Worm (Caenorhabditis elegans): Measurements from ENCODE around the gene W02B12.11.
A peak's percentile ranks its signal among the peaks of the same experiment; 100 is the strongest.

The W02B12.11 gene

DNA sequence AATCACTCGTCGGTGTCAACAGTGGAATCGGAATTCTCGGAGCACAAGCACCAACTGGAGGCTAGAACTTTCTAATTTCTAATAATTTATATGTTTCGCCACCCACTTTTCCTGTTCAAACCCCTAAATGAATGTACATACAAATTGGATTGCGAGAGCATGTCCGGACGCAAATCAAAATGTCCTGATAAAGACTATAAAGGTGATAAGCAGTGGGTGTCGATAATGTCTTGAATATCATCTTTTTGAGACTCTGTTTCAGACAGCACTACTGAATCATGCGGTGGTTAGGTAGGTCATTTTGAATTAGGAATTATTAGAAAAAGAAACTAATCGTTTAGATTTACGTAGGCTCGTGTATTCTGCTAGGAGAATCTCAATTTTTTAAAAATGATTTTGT, 24.9 kb upstream of the W02B12.11 start, which contains the start of gene W02B12.1:
Gene W02B12.1 (plus strand): TSS at position 269 of the 400 bp plus-strand sequence.
- no peak for TF ChIP-seq egl-27 (tag; optimal IDR thresholded peaks at IDR 0.05)
- TF ChIP-seq ztf-11 (tag; optimal IDR thresholded peaks at IDR 0.05) = no peak
- no peak for TF ChIP-seq ztf-4 (tag; optimal IDR thresholded peaks at IDR 0.05)
- no peak for TF ChIP-seq lin-11 (tag; optimal IDR thresholded peaks at IDR 0.05)
- TF ChIP-seq skn-1 (tag; optimal IDR thresholded peaks at IDR 0.05) = peak; percentile 50
- TF ChIP-seq nhr-10 (tag; optimal IDR thresholded peaks at IDR 0.05) = no peak
- TF ChIP-seq C34F6.9 (tag; optimal IDR thresholded peaks at IDR 0.05) = no peak
- TF ChIP-seq mbf-1 (tag; optimal IDR thresholded peaks at IDR 0.05) = no peak
- TF ChIP-seq Y55F3AM.14 (GFP tag; optimal IDR thresholded peaks at IDR 0.05) = no peak
- TF ChIP-seq ama-1 (optimal IDR thresholded peaks at IDR 0.05) = no peak
- no peak for TF ChIP-seq nhr-77 (tag; optimal IDR thresholded peaks at IDR 0.05)
- TF ChIP-seq fos-1 (tag; optimal IDR thresholded peaks at IDR 0.05) = peak; percentile 79
- no peak for TF ChIP-seq peb-1 (tag; optimal IDR thresholded peaks at IDR 0.05)

DNA sequence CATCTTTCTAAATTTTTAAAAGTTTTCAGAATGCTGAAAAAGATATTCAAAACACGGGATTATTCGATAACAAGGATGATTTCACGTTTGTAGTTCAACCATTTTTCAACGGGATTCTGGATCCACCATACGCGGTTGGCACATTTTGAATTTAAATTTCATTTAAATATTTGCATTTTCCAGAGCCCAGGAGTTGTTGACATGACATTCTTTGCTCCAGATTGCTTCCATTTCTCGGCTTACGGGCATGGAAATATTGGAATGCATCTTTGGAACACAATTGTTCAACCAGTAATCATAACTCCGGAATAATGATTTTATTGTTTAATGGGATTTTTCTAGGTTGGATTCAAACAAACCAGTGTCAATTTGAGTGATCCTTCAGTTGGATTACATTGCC, 22.8 kb upstream of the W02B12.11 start:
- no peak for TF ChIP-seq lin-11 (tag; optimal IDR thresholded peaks at IDR 0.05)
- TF ChIP-seq ceh-82 (tag; optimal IDR thresholded peaks at IDR 0.05) = no peak
- no peak for TF ChIP-seq unc-62 (GFP tag; optimal IDR thresholded peaks at IDR 0.05)
- TF ChIP-seq ztf-4 (tag; optimal IDR thresholded peaks at IDR 0.05) = no peak
- no peak for TF ChIP-seq zag-1 (tag; optimal IDR thresholded peaks at IDR 0.05)
- no peak for TF ChIP-seq dmd-4 (tag; optimal IDR thresholded peaks at IDR 0.05)
- TF ChIP-seq nhr-21 (tag; optimal IDR thresholded peaks at IDR 0.05) = no peak
- TF ChIP-seq blmp-1 (tag; optimal IDR thresholded peaks at IDR 0.05; ENCODE audit: insufficient read depth) = no peak
- no peak for TF ChIP-seq skn-1 (tag; optimal IDR thresholded peaks at IDR 0.05)
- TF ChIP-seq nhr-6 (tag; optimal IDR thresholded peaks at IDR 0.05) = no peak
- TF ChIP-seq R02D3.7 (tag; optimal IDR thresholded peaks at IDR 0.05) = no peak
- TF ChIP-seq ztf-1 (GFP tag; conservative IDR thresholded peaks at IDR 0.05) = no peak
- no peak for TF ChIP-seq lin-39 (tag; optimal IDR thresholded peaks at IDR 0.05)
- no peak for TF ChIP-seq peb-1 (tag; optimal IDR thresholded peaks at IDR 0.05)
- TF ChIP-seq nhr-23 (tag; optimal IDR thresholded peaks at IDR 0.05) = no peak
- no peak for TF ChIP-seq egl-27 (tag; optimal IDR thresholded peaks at IDR 0.05)
- no peak for TF ChIP-seq ceh-16 (tag; optimal IDR thresholded peaks at IDR 0.05)
- no peak for TF ChIP-seq aly-2 (tag; optimal IDR thresholded peaks at IDR 0.05)
- no peak for TF ChIP-seq Y55F3AM.14 (GFP tag; optimal IDR thresholded peaks at IDR 0.05)

DNA sequence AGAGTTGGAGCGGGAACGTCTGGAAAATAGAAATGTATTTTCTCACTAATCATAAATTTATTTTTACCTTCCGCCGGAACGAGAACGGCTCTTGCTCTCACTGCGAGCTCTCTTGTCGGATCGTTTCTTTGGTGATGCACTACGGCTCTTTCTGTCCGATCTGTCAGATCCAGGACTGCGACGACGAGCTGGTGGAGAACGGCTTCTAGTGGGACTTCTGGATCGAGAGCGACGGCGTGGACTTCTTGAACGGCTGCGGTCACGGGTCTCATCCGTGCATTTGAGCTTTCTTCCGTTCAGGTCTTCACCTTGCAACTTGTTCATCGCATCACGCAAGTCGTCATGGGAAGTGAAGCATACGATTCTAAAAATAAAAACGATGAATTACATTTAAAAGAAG, 21.9 kb upstream of the W02B12.11 start:
- TF ChIP-seq ZK546.5 (tag; optimal IDR thresholded peaks at IDR 0.05) (no peak), ama-1 (optimal IDR thresholded peaks at IDR 0.05) (no peak), ztf-4 (tag; optimal IDR thresholded peaks at IDR 0.05) (no peak), nhr-129 (tag; optimal IDR thresholded peaks at IDR 0.05) (no peak), Y55F3AM.14 (GFP tag; optimal IDR thresholded peaks at IDR 0.05) (no peak), gmeb-1 (tag; optimal IDR thresholded peaks at IDR 0.05) (no peak), sma-9 (GFP tag; optimal IDR thresholded peaks at IDR 0.05) (no peak), sma-9 (tag; optimal IDR thresholded peaks at IDR 0.05) (no peak), lin-11 (tag; optimal IDR thresholded peaks at IDR 0.05) (no peak), alr-1 (tag; optimal IDR thresholded peaks at IDR 0.05) (no peak), nhr-23 (tag; optimal IDR thresholded peaks at IDR 0.05) (no peak), nhr-21 (tag; optimal IDR thresholded peaks at IDR 0.05) (no peak), egl-27 (tag; optimal IDR thresholded peaks at IDR 0.05) (no peak), nhr-25 (tag; optimal IDR thresholded peaks at IDR 0.05) (no peak), elt-1 (tag; optimal IDR thresholded peaks at IDR 0.05) (no peak), ceh-82 (tag; optimal IDR thresholded peaks at IDR 0.05) (no peak)

DNA sequence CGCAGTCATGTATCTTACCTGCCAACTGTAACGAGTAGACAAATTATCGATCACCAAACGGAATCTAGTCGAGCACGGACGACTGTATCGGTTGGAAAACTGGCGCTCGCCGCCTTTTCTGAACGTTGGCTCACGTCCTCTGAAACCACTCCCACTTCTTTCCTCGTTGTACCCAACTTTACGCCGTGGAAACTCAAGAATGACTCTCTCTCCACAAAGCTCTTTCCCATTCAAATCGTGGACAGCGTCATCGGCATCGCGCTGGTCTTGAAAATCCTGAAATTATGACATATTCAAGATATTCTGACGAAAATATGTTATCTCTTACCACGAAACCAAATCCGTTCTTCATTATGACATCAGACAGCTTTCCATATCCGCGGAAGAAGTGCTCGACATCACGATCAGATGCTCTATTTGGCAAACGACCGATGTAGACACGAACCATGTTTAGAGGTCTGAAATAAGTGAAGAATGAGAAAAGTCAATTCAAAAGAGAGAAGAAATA, 21.1 kb upstream of the W02B12.11 start, which contains the start of gene rsp-2:
Gene rsp-2 (minus strand): TSS at position 458 of the 508 bp plus-strand sequence.
- TF ChIP-seq ztf-11 (tag; optimal IDR thresholded peaks at IDR 0.05) = no peak
- no peak for TF ChIP-seq nhr-10 (tag; optimal IDR thresholded peaks at IDR 0.05)
- no peak for TF ChIP-seq elt-3 (tag; optimal IDR thresholded peaks at IDR 0.05)
- TF ChIP-seq peb-1 (tag; optimal IDR thresholded peaks at IDR 0.05) = no peak
- TF ChIP-seq nhr-11 (tag; optimal IDR thresholded peaks at IDR 0.05) = no peak
- TF ChIP-seq nhr-12 (tag; optimal IDR thresholded peaks at IDR 0.05) = no peak
- no peak for TF ChIP-seq mbf-1 (tag; optimal IDR thresholded peaks at IDR 0.05)
- TF ChIP-seq R02D3.7 (tag; optimal IDR thresholded peaks at IDR 0.05) = no peak
- TF ChIP-seq ama-1 (optimal IDR thresholded peaks at IDR 0.05) = no peak
- TF ChIP-seq sem-4 (tag; optimal IDR thresholded peaks at IDR 0.05) = no peak
- TF ChIP-seq nhr-77 (tag; optimal IDR thresholded peaks at IDR 0.05) = no peak
- no peak for TF ChIP-seq unc-55 (GFP tag; optimal IDR thresholded peaks at IDR 0.05)
- TF ChIP-seq ztf-1 (GFP tag; conservative IDR thresholded peaks at IDR 0.05) = no peak

Data from whole organism, L2 larva.